Worm (Caenorhabditis elegans): ENCODE measurements around the gene F47F2.3.

- TF ChIP-seq flt-1 (GFP tag; IDR thresholded peaks at IDR 0.05) (no peak), ama-1 (optimal IDR thresholded peaks at IDR 0.05) (no peak), ceh-36 (tag; optimal IDR thresholded peaks at IDR 0.05) (no peak), ceh-13 (GFP tag; optimal IDR thresholded peaks at IDR 0.05) (no peak), B0310.2 (tag; optimal IDR thresholded peaks at IDR 0.05) (no peak), hnd-1 (tag; optimal IDR thresholded peaks at IDR 0.05) (no peak), scrt-1 (GFP tag; IDR thresholded peaks at IDR 0.05) (no peak), tbx-37 (GFP tag; conservative IDR thresholded peaks at IDR 0.05) (no peak), tbx-11 (GFP tag; IDR thresholded peaks at IDR 0.05) (no peak), sea-1 (GFP tag; conservative IDR thresholded peaks at IDR 0.05) (no peak), pes-1 (GFP tag; IDR thresholded peaks at IDR 0.05) (no peak)
Measured at ce11 chrX:3925776-3926175, 30.3 kb upstream of the F47F2.3 start, which contains the start of gene T22B2.1.

All from whole organism, early embryonic.